Fruit fly (Drosophila melanogaster) whole organism: Measurements from ENCODE around the gene CG34183.

Source experiments
- CG8478 ChIP-seq: fragments of >200 bp; optimal IDR thresholded peaks from 2 replicates; lab custom pipeline; 2018; ENCODE audit warnings: inconsistent platforms
- Dll ChIP-seq: fragments of >200 bp; optimal IDR thresholded peaks from 2 replicates; lab custom pipeline; 2017
- EcR ChIP-seq, 2 experiments: fragments of >200 bp; optimal IDR thresholded peaks; 2 replicates each; lab custom pipeline; 2017; ENCODE audit warnings: missing biosample characterization in 2 of 2, missing genetic modification characterization in 2 of 2, missing genetic modification reagents in 2 of 2
- psq ChIP-seq: fragments of >200 bp; optimal IDR thresholded peaks from 2 replicates; lab custom pipeline; 2017
- usp ChIP-seq: fragments of >200 bp; optimal IDR thresholded peaks from 2 replicates; lab custom pipeline; 2017; ENCODE audit warnings: missing biosample characterization, missing genetic modification characterization, mixed read lengths

DNA sequence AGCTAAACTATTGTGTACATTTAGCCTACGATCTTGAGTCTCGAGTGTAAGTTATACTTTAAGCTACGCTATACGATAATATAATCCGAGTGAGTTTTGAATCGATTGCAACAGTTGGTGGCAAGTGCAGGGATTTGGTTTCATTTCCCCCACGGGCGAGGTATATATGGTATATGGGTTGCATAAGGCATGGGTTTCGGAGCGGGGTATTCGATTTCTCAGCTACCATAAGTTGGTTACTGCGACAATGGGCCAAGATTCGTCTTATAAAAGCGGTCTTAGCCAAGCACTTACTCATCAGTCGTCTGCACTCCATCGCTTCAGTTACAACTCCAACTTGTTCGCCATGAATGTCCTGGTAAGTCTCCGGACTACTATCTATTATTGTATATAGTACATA, 39.7 kb upstream of the CG34183 start, which contains the start of gene CG42367:
- TF ChIP-seq EcR (GFP tag; optimal IDR thresholded peaks at IDR 0.05; lab: Kevin White, UChicago), result no peak
- no peak for TF ChIP-seq psq (lab: Kevin White, UChicago)
- no peak for TF ChIP-seq Dll (lab: Kevin White, UChicago)
- TF ChIP-seq usp (GFP tag; lab: Kevin White, UChicago), result no peak
- no peak for TF ChIP-seq CG8478 (lab: Kevin White, UChicago)
